Fruit fly (Drosophila melanogaster) whole organism, embryonic: ENCODE results near the gene CG31205.

ENCODE experiments used
- B-H1 ChIP-seq: fragments of 200-800 bp; sonication (Bioruptor generic); IDR thresholded peaks from 3 replicates; pipeline ENCODE4 v1.3.6; 2022; ENCODE audit warnings: missing biosample characterization, missing genetic modification characterization
- CG10209 ChIP-seq: fragments of 200-800 bp; sonication (Bioruptor generic); optimal IDR thresholded peaks from 3 replicates; lab custom pipeline; 2017; ENCODE audit warnings: missing biosample characterization, mild to moderate bottlenecking, missing genetic modification characterization, missing genetic modification reagents
- CG11696 ChIP-seq: fragments of 200-800 bp; sonication (Bioruptor generic); IDR thresholded peaks from 2 replicates; pipeline ENCODE4 v1.3.6; 2022; ENCODE audit warnings: missing biosample characterization, missing genetic modification characterization
- CG13424 ChIP-seq: fragments of 200-800 bp; sonication (Bioruptor generic); optimal IDR thresholded peaks from 2 replicates; lab custom pipeline; 2019; ENCODE audit warnings: missing biosample characterization, mild to moderate bottlenecking, missing genetic modification characterization, moderate library complexity
- CG13894 ChIP-seq: fragments of 200-800 bp; sonication (Bioruptor generic); optimal IDR thresholded peaks from 3 replicates; lab custom pipeline; 2018; ENCODE audit warnings: missing biosample characterization, mild to moderate bottlenecking, missing genetic modification characterization, moderate library complexity
- CG14050 ChIP-seq: fragments of 200-800 bp; sonication (Bioruptor generic); IDR thresholded peaks from 3 replicates; pipeline ENCODE4 v1.3.6; 2022; ENCODE audit warnings: missing biosample characterization, missing genetic modification characterization
- CG16815 ChIP-seq: fragments of 200-800 bp; sonication (Bioruptor generic); optimal IDR thresholded peaks from 3 replicates; lab custom pipeline; 2017; ENCODE audit warnings: missing biosample characterization, mild to moderate bottlenecking, missing genetic modification characterization
- CG18476 ChIP-seq: fragments of 200-800 bp; sonication (Bioruptor generic); optimal IDR thresholded peaks from 2 replicates; lab custom pipeline; 2016; ENCODE audit warnings: missing biosample characterization, mild to moderate bottlenecking, missing genetic modification characterization
- CG2129 ChIP-seq: fragments of 200-800 bp; sonication (Bioruptor generic); IDR thresholded peaks from 2 replicates; pipeline ENCODE4 v1.3.6; 2022; ENCODE audit warnings: missing biosample characterization, missing genetic modification characterization; ENCODE audit not compliant: partially characterized antibody
- CG2678 ChIP-seq: fragments of 200-800 bp; sonication (Bioruptor generic); optimal IDR thresholded peaks from 3 replicates; lab custom pipeline; 2019; ENCODE audit warnings: missing biosample characterization, mild to moderate bottlenecking, missing genetic modification characterization, moderate library complexity
- CG31365 ChIP-seq: fragments of 200-800 bp; sonication (Bioruptor generic); optimal IDR thresholded peaks from 2 replicates; lab custom pipeline; 2018; ENCODE audit warnings: missing biosample characterization, mild to moderate bottlenecking, missing genetic modification characterization
- CG3281 ChIP-seq: fragments of 200-800 bp; sonication (Bioruptor generic); optimal IDR thresholded peaks from 3 replicates; lab custom pipeline; 2017; ENCODE audit warnings: missing biosample characterization, mild to moderate bottlenecking, missing genetic modification characterization
- CG42726 ChIP-seq: fragments of 200-800 bp; sonication (Bioruptor generic); IDR thresholded peaks from 2 replicates; pipeline ENCODE4 v1.3.6; 2022; ENCODE audit warnings: missing biosample characterization, missing genetic modification characterization; ENCODE audit not compliant: partially characterized antibody
- CG4282 ChIP-seq: fragments of 200-800 bp; sonication (Bioruptor generic); optimal IDR thresholded peaks from 2 replicates; lab custom pipeline; 2016; ENCODE audit warnings: missing biosample characterization, missing genetic modification characterization
- Dek ChIP-seq: fragments of 200-800 bp; sonication (Bioruptor generic); optimal IDR thresholded peaks from 3 replicates; lab custom pipeline; 2019; ENCODE audit warnings: missing biosample characterization, mild to moderate bottlenecking, missing genetic modification characterization, moderate library complexity
- Dip3 ChIP-seq: fragments of 200-800 bp; sonication (Bioruptor generic); optimal IDR thresholded peaks from 3 replicates; lab custom pipeline; 2016; ENCODE audit warnings: missing biosample characterization, missing genetic modification characterization
- E2f2 ChIP-seq: fragments of 200-800 bp; sonication (Bioruptor generic); IDR thresholded peaks from 2 replicates; pipeline ENCODE4 v1.3.6; 2022; ENCODE audit warnings: missing biosample characterization, missing genetic modification characterization
- Eip74EF ChIP-seq, 2 experiments: fragments of 200-800 bp in 1 of 2; fragments of >200 bp in 1 of 2; sonication (Bioruptor generic) in 1 of 2; optimal IDR thresholded peaks; 2 replicates each; lab custom pipeline; 2017 to 2019; ENCODE audit warnings: missing biosample characterization in 2 of 2, missing genetic modification characterization in 2 of 2, mild to moderate bottlenecking in 1 of 2, moderate library complexity in 1 of 2
- H15 ChIP-seq: fragments of 200-800 bp; sonication (Bioruptor generic); IDR thresholded peaks from 3 replicates; pipeline ENCODE4 v1.3.6; 2022; ENCODE audit warnings: missing biosample characterization, missing genetic modification characterization
- HLH54F ChIP-seq: fragments of 200-800 bp; sonication (Bioruptor generic); optimal IDR thresholded peaks from 3 replicates; lab custom pipeline; 2016; ENCODE audit warnings: missing biosample characterization, missing genetic modification characterization
- Hr51 ChIP-seq, 2 experiments: fragments of 200-800 bp; sonication (Bioruptor generic); optimal IDR thresholded peaks; 2 replicates in 1 of 2; 3 replicates in 1 of 2; lab custom pipeline; 2016 to 2018; ENCODE audit warnings: missing biosample characterization in 2 of 2, missing genetic modification characterization in 2 of 2, mild to moderate bottlenecking in 1 of 2, moderate library complexity in 1 of 2
- PHDP ChIP-seq: fragments of 200-800 bp; sonication (Bioruptor generic); optimal IDR thresholded peaks from 3 replicates; lab custom pipeline; 2018; ENCODE audit warnings: missing biosample characterization, mild to moderate bottlenecking, missing genetic modification characterization, moderate library complexity
- Sox102F ChIP-seq: fragments of 200-800 bp; sonication (Bioruptor generic); optimal IDR thresholded peaks from 2 replicates; lab custom pipeline; 2018; ENCODE audit warnings: missing biosample characterization, mild to moderate bottlenecking, missing genetic modification characterization, moderate library complexity
- Sry-β ChIP-seq: fragments of 200-800 bp; sonication (Bioruptor generic); optimal IDR thresholded peaks from 2 replicates; lab custom pipeline; 2018; ENCODE audit warnings: missing biosample characterization, mild to moderate bottlenecking, missing genetic modification characterization, moderate library complexity
- TFAM ChIP-seq: fragments of 200-800 bp; sonication (Bioruptor generic); optimal IDR thresholded peaks from 2 replicates; lab custom pipeline; 2017; ENCODE audit warnings: missing biosample characterization, missing genetic modification characterization, inconsistent platforms
- YL-1 ChIP-seq: fragments of 200-800 bp; sonication (Bioruptor generic); optimal IDR thresholded peaks from 3 replicates; lab custom pipeline; 2017; ENCODE audit warnings: missing biosample characterization, mild to moderate bottlenecking, missing genetic modification characterization
- al ChIP-seq: fragments of 200-800 bp; sonication (Bioruptor generic); IDR thresholded peaks from 2 replicates; pipeline ENCODE4 v1.3.6; 2022; ENCODE audit warnings: missing biosample characterization, missing genetic modification characterization
- bbx ChIP-seq: fragments of 200-800 bp; sonication (Bioruptor generic); IDR thresholded peaks from 2 replicates; pipeline ENCODE4 v1.3.6; 2022; ENCODE audit warnings: missing biosample characterization, missing genetic modification characterization; ENCODE audit not compliant: partially characterized antibody
- bcd ChIP-seq: fragments of 200-800 bp; sonication (Bioruptor generic); optimal IDR thresholded peaks from 2 replicates; lab custom pipeline; 2017; ENCODE audit warnings: missing biosample characterization, mild to moderate bottlenecking, missing genetic modification characterization
- br ChIP-seq: fragments of >200 bp; optimal IDR thresholded peaks from 2 replicates; lab custom pipeline; 2017
- btn ChIP-seq: fragments of 200-800 bp; sonication (Bioruptor generic); optimal IDR thresholded peaks from 2 replicates; lab custom pipeline; 2016; ENCODE audit warnings: missing biosample characterization, missing genetic modification characterization
- chn ChIP-seq: fragments of 200-800 bp; sonication (Bioruptor generic); optimal IDR thresholded peaks from 2 replicates; lab custom pipeline; 2016; ENCODE audit warnings: missing biosample characterization, missing genetic modification characterization
- croc ChIP-seq: fragments of 200-800 bp; sonication (Bioruptor generic); conservative IDR thresholded peaks from 3 replicates; pipeline ENCODE4 v1.3.6; 2022; ENCODE audit warnings: missing biosample characterization, missing genetic modification characterization
- ems ChIP-seq: fragments of 200-800 bp; sonication (Bioruptor generic); optimal IDR thresholded peaks from 3 replicates; lab custom pipeline; 2016; ENCODE audit warnings: missing biosample characterization, missing genetic modification characterization
- eyg ChIP-seq: fragments of 200-800 bp; sonication (Bioruptor generic); optimal IDR thresholded peaks from 3 replicates; lab custom pipeline; 2016; ENCODE audit warnings: missing biosample characterization, missing genetic modification characterization
- hth ChIP-seq: fragments of >200 bp; optimal IDR thresholded peaks from 2 replicates; lab custom pipeline; 2017; ENCODE audit warnings: inconsistent platforms
- insv ChIP-seq, 2 experiments: fragments of 200-800 bp; sonication (Bioruptor generic); optimal IDR thresholded peaks; 3 replicates each; lab custom pipeline; 2016 to 2018; ENCODE audit warnings: missing biosample characterization in 2 of 2, missing genetic modification characterization in 2 of 2
- jigr1 ChIP-seq: fragments of 200-800 bp; sonication (Bioruptor generic); IDR thresholded peaks from 3 replicates; pipeline ENCODE4 v1.3.6; 2022; ENCODE audit warnings: missing biosample characterization, missing genetic modification characterization
- kni ChIP-seq: fragments of 200-800 bp; sonication (Bioruptor generic); optimal IDR thresholded peaks from 3 replicates; lab custom pipeline; 2017; ENCODE audit warnings: mild to moderate bottlenecking, missing biosample characterization, missing genetic modification reagents, missing genetic modification characterization
- knrl ChIP-seq: fragments of 200-800 bp; sonication (Bioruptor generic); IDR thresholded peaks from 3 replicates; pipeline ENCODE4 v1.3.6; 2022; ENCODE audit warnings: missing biosample characterization, missing genetic modification characterization; ENCODE audit not compliant: partially characterized antibody
- lov ChIP-seq, 2 experiments: fragments of 200-800 bp in 1 of 2; fragments of >200 bp in 1 of 2; sonication (Bioruptor generic) in 1 of 2; IDR thresholded peaks in 1 of 2; optimal IDR thresholded peaks in 1 of 2; 2 replicates in 1 of 2; 3 replicates in 1 of 2; pipeline versions ENCODE4 v1.3.6 to Lab custom; 2017 to 2022; ENCODE audit warnings: missing biosample characterization in 1 of 2, missing genetic modification characterization in 1 of 2
- mirr ChIP-seq: fragments of 200-800 bp; sonication (Bioruptor generic); optimal IDR thresholded peaks from 3 replicates; lab custom pipeline; 2018; ENCODE audit warnings: missing biosample characterization, mild to moderate bottlenecking, missing genetic modification characterization
- odd ChIP-seq: fragments of 200-800 bp; sonication (Bioruptor generic); optimal IDR thresholded peaks from 2 replicates; lab custom pipeline; 2017; ENCODE audit warnings: missing biosample characterization, mild to moderate bottlenecking, missing genetic modification characterization
- pho ChIP-seq: fragments of 200-800 bp; sonication (Bioruptor generic); optimal IDR thresholded peaks from 2 replicates; lab custom pipeline; 2016; ENCODE audit warnings: missing biosample characterization, missing genetic modification characterization
- pita ChIP-seq: fragments of 200-800 bp; sonication (Bioruptor generic); optimal IDR thresholded peaks from 2 replicates; lab custom pipeline; 2017; ENCODE audit warnings: missing biosample characterization, mild to moderate bottlenecking, missing genetic modification characterization
- repo ChIP-seq: fragments of 200-800 bp; sonication (Bioruptor generic); optimal IDR thresholded peaks from 2 replicates; lab custom pipeline; 2016; ENCODE audit warnings: missing biosample characterization, missing genetic modification characterization
- sim ChIP-seq: fragments of 200-800 bp; sonication (Bioruptor generic); IDR thresholded peaks from 2 replicates; pipeline ENCODE4 v1.3.6; 2022; ENCODE audit warnings: missing biosample characterization, missing genetic modification characterization
- stwl ChIP-seq: fragments of 200-800 bp; sonication (Bioruptor generic); optimal IDR thresholded peaks from 3 replicates; lab custom pipeline; 2018; ENCODE audit warnings: missing biosample characterization, mild to moderate bottlenecking, missing genetic modification characterization, moderate library complexity
- tap ChIP-seq: fragments of 200-800 bp; optimal IDR thresholded peaks from 3 replicates; lab custom pipeline; 2019; ENCODE audit warnings: missing biosample characterization, mild to moderate bottlenecking, missing genetic modification characterization, moderate library complexity
- zfh2 ChIP-seq: fragments of 200-800 bp; sonication (Bioruptor generic); optimal IDR thresholded peaks from 2 replicates; lab custom pipeline; 2016; ENCODE audit warnings: missing biosample characterization, missing genetic modification characterization

The CG31205 gene

dm6 chr3R:20762175-20762795 lies 30.9 kb downstream of the CG31205 start, which contains the start of gene CG31195 (continued):
- TF ChIP-seq CG3281 (GFP tag; lab: Kevin White, UChicago) (no peak), tap (no peak), CG13894 (tag; lab: Kevin White, UChicago) (no peak), Dip3 (GFP tag; lab: Kevin White, UChicago) (no peak), YL-1 (GFP tag; lab: Kevin White, UChicago) (peak; percentile 53), croc (GFP tag; lab: Robert Waterston, UW) (no peak), zfh2 (GFP tag; lab: Kevin White, UChicago) (no peak), CG14050 (GFP tag; lab: Robert Waterston, UW) (no peak), CG16815 (no peak), Eip74EF (GFP tag; optimal IDR thresholded peaks at IDR 0.05; lab: Kevin White, UChicago) (no peak), al (no peak), chn (GFP tag; lab: Kevin White, UChicago) (no peak), odd (no peak), CG11696 (no peak), CG10209 (no peak), insv (GFP tag; optimal IDR thresholded peaks at IDR 0.05; lab: Kevin White, UChicago) (no peak), CG2678 (no peak), B-H1 (no peak), CG18476 (GFP tag; lab: Kevin White, UChicago) (peak; percentile 13), Hr51 (GFP tag; optimal IDR thresholded peaks at IDR 0.05; lab: Kevin White, UChicago) (no peak), E2f2 (GFP tag; lab: Robert Waterston, UW) (peak; percentile 80), CG2129 (GFP tag; lab: Robert Waterston, UW) (peak; percentile 56), repo (GFP tag; lab: Kevin White, UChicago) (no peak), ems (no peak), kni (GFP tag; lab: Kevin White, UChicago) (no peak), jigr1 (GFP tag; lab: Robert Waterston, UW) (no peak), CG13424 (tag; lab: Kevin White, UChicago) (no peak), CG4282 (GFP tag; lab: Kevin White, UChicago) (no peak), stwl (tag; lab: Kevin White, UChicago) (peak; percentile 92), HLH54F (GFP tag; lab: Kevin White, UChicago) (no peak), bbx (GFP tag; lab: Robert Waterston, UW) (peak; percentile 77), sim (GFP tag; lab: Robert Waterston, UW) (no peak), PHDP (no peak), H15 (GFP tag; lab: Robert Waterston, UW) (no peak), Sox102F (GFP tag; lab: Kevin White, UChicago) (no peak), pho (no peak), Sry-β (peak; percentile 47), knrl (peak; percentile 72), bcd (GFP tag; lab: Kevin White, UChicago) (no peak), lov (optimal IDR thresholded peaks at IDR 0.05; lab: Kevin White, UChicago) (no peak), lov (GFP tag; IDR thresholded peaks at IDR 0.05; lab: Robert Waterston, UW) (no peak), mirr (GFP tag; lab: Kevin White, UChicago) (no peak), CG31365 (peak; percentile 64), pita (GFP tag; lab: Kevin White, UChicago) (no peak), btn (no peak), eyg (GFP tag; lab: Kevin White, UChicago) (no peak), br (lab: Kevin White, UChicago) (no peak), Dek (tag; lab: Kevin White, UChicago) (no peak), hth (no peak), CG42726 (GFP tag; lab: Robert Waterston, UW) (no peak), TFAM (no peak)
